Fruit fly (Drosophila melanogaster): ENCODE results near the gene CG12983.

dm6 chr3L:20991373-20991772, 24.8 kb upstream of the CG12983 start, which contains the start of gene CG12984:
- TF ChIP-seq CTCF (optimal IDR thresholded peaks at IDR 0.05) (no peak), CG8478 (optimal IDR thresholded peaks at IDR 0.05) (no peak)
